Worm (Caenorhabditis elegans) whole organism, L1 larva: ENCODE data around the gene F16G10.11.
A peak's percentile ranks its signal among the peaks of the same experiment; 100 is the strongest.

Experiments
- C16A3.4 ChIP-seq: fragments of 150-350 bp; optimal IDR thresholded peaks from 2 replicates; lab custom pipeline; 2014; ENCODE audit warnings: missing biosample characterization, missing genetic modification characterization
- aly-2 ChIP-seq: fragments of 150-350 bp; optimal IDR thresholded peaks from 2 replicates; lab custom pipeline; 2014; ENCODE audit warnings: missing biosample characterization, missing genetic modification characterization
- ama-1 ChIP-seq: fragments of 150-350 bp; optimal IDR thresholded peaks from 2 replicates; lab custom pipeline; 2014
- ceh-88 ChIP-seq: fragments of 200-800 bp; sonication (Bioruptor generic); IDR thresholded peaks from 2 replicates; pipeline ENCODE4 v1.3.6; 2022; ENCODE audit warnings: missing genetic modification characterization, missing compliant biosample characterization
- dsc-1 ChIP-seq: sonication (generic microtip); optimal IDR thresholded peaks from 2 replicates; lab custom pipeline; 2016; ENCODE audit warnings: mild to moderate bottlenecking, missing genetic modification characterization, missing compliant biosample characterization
- efl-1 ChIP-seq, 4 experiments: fragments of 150-350 bp; optimal IDR thresholded peaks in 3 of 4; peaks in 1 of 4; 1 replicate in 1 of 4; 2 replicates in 3 of 4; lab custom pipeline; 2014; ENCODE audit warnings: missing biosample characterization in 2 of 4, missing genetic modification characterization in 2 of 4, missing genetic modification reagents in 2 of 4
- egl-13 ChIP-seq: sonication (generic microtip); optimal IDR thresholded peaks from 2 replicates; lab custom pipeline; 2016; ENCODE audit warnings: missing genotype, missing genetic modification reagents, missing genetic modification characterization, missing compliant biosample characterization
- elt-3 ChIP-seq, 6 experiments: fragments of 150-350 bp in 1 of 6; sonication (generic microtip); optimal IDR thresholded peaks; 2 replicates each; lab custom pipeline; 2017 to 2018; ENCODE audit warnings: missing biosample characterization in 6 of 6, missing genetic modification characterization in 6 of 6, inconsistent platforms in 1 of 6
- fkh-4 ChIP-seq: sonication (generic microtip); optimal IDR thresholded peaks from 2 replicates; lab custom pipeline; 2016; ENCODE audit warnings: missing compliant biosample characterization, missing genetic modification characterization, borderline replicate concordance
- fos-1 ChIP-seq: fragments of 150-350 bp; optimal IDR thresholded peaks from 2 replicates; lab custom pipeline; 2014; ENCODE audit warnings: missing biosample characterization, missing genetic modification characterization
- grh-1 ChIP-seq: fragments of 200-800 bp; sonication (Bioruptor generic); IDR thresholded peaks from 2 replicates; pipeline ENCODE4 v1.3.6; 2022; ENCODE audit warnings: missing genetic modification reagents, missing genetic modification characterization, missing compliant biosample characterization
- jun-1 ChIP-seq: fragments of 150-350 bp; optimal IDR thresholded peaks from 2 replicates; lab custom pipeline; 2014; ENCODE audit warnings: missing biosample characterization, missing genetic modification reagents, missing genetic modification characterization
- lin-13 ChIP-seq: fragments of 150-350 bp; optimal IDR thresholded peaks from 2 replicates; lab custom pipeline; 2014; ENCODE audit warnings: missing biosample characterization, missing genetic modification reagents, missing genetic modification characterization
- lin-14 ChIP-seq: fragments of 200-800 bp; sonication (Bioruptor generic); optimal IDR thresholded peaks from 2 replicates; lab custom pipeline; 2018; ENCODE audit warnings: mild to moderate bottlenecking, missing genetic modification characterization, moderate library complexity, missing compliant biosample characterization
- lir-3 ChIP-seq: sonication (generic microtip); optimal IDR thresholded peaks from 2 replicates; lab custom pipeline; 2016; ENCODE audit warnings: mild to moderate bottlenecking, missing genetic modification characterization, moderate library complexity, missing compliant biosample characterization; ENCODE audit not compliant: poor library complexity
- mdl-1 ChIP-seq, 2 experiments: fragments of 150-350 bp; optimal IDR thresholded peaks; 2 replicates each; lab custom pipeline; 2014 to 2017; ENCODE audit warnings: missing biosample characterization in 2 of 2, missing genetic modification characterization in 2 of 2, inconsistent platforms in 1 of 2
- mep-1 ChIP-seq: fragments of 150-350 bp; optimal IDR thresholded peaks from 2 replicates; lab custom pipeline; 2014; ENCODE audit warnings: missing biosample characterization, missing genetic modification characterization
- nhr-11 ChIP-seq: fragments of 150-350 bp; optimal IDR thresholded peaks from 2 replicates; lab custom pipeline; 2014; ENCODE audit warnings: missing biosample characterization, missing genetic modification characterization
- nhr-12 ChIP-seq: sonication (generic microtip); optimal IDR thresholded peaks from 2 replicates; lab custom pipeline; 2017; ENCODE audit warnings: missing biosample characterization, missing genetic modification characterization
- nhr-19 ChIP-seq: fragments of 200-800 bp; sonication (Bioruptor generic); conservative IDR thresholded peaks from 2 replicates; pipeline ENCODE4 v1.3.6; 2022; ENCODE audit warnings: missing genetic modification characterization, missing compliant biosample characterization
- nhr-28 ChIP-seq: fragments of 150-350 bp; optimal IDR thresholded peaks from 2 replicates; lab custom pipeline; 2014; ENCODE audit warnings: missing biosample characterization, missing genetic modification characterization
- nhr-47 ChIP-seq: sonication (generic microtip); optimal IDR thresholded peaks from 2 replicates; lab custom pipeline; 2016; ENCODE audit warnings: mild to moderate bottlenecking, missing genetic modification characterization, moderate library complexity, missing compliant biosample characterization
- nhr-71 ChIP-seq: sonication (generic microtip); optimal IDR thresholded peaks from 2 replicates; lab custom pipeline; 2016; ENCODE audit warnings: mild to moderate bottlenecking, missing genetic modification characterization, moderate library complexity, missing compliant biosample characterization
- pax-3 ChIP-seq: fragments of 200-800 bp; sonication (Bioruptor generic); optimal IDR thresholded peaks from 2 replicates; lab custom pipeline; 2018; ENCODE audit warnings: mild to moderate bottlenecking, missing genetic modification characterization, moderate library complexity, missing compliant biosample characterization
- pqm-1 ChIP-seq: sonication (generic microtip); optimal IDR thresholded peaks from 3 replicates; lab custom pipeline; 2017; ENCODE audit warnings: missing biosample characterization, missing genetic modification characterization
- rnt-1 ChIP-seq: sonication (generic microtip); optimal IDR thresholded peaks from 2 replicates; lab custom pipeline; 2016; ENCODE audit warnings: mild to moderate bottlenecking, missing genetic modification characterization, moderate library complexity, missing compliant biosample characterization
- skn-1 ChIP-seq: fragments of 150-350 bp; optimal IDR thresholded peaks from 2 replicates; lab custom pipeline; 2014; ENCODE audit warnings: missing biosample characterization, missing genetic modification characterization
- snpc-4 ChIP-seq: fragments of 150-350 bp; optimal IDR thresholded peaks from 2 replicates; lab custom pipeline; 2014; ENCODE audit warnings: missing biosample characterization, missing genetic modification characterization
- sup-37 ChIP-seq: fragments of 200-800 bp; sonication (Bioruptor generic); optimal IDR thresholded peaks from 2 replicates; lab custom pipeline; 2018; ENCODE audit warnings: mild to moderate bottlenecking, missing genetic modification characterization, missing compliant biosample characterization
- tlp-1 ChIP-seq: fragments of 150-350 bp; optimal IDR thresholded peaks from 2 replicates; lab custom pipeline; 2014; ENCODE audit warnings: missing biosample characterization, missing genetic modification characterization
- unc-30 ChIP-seq: sonication (generic microtip); optimal IDR thresholded peaks from 2 replicates; lab custom pipeline; 2017; ENCODE audit warnings: missing biosample characterization, missing genetic modification characterization
- unc-62 ChIP-seq: fragments of 150-350 bp; optimal IDR thresholded peaks from 2 replicates; lab custom pipeline; 2014; ENCODE audit warnings: missing biosample characterization, missing genetic modification reagents, missing genetic modification characterization
- unc-86 ChIP-seq: sonication (generic microtip); optimal IDR thresholded peaks from 2 replicates; lab custom pipeline; 2016; ENCODE audit warnings: missing genetic modification characterization, missing compliant biosample characterization
- xbp-1 ChIP-seq: sonication (generic microtip); optimal IDR thresholded peaks from 2 replicates; lab custom pipeline; 2016; ENCODE audit warnings: missing genetic modification characterization, missing compliant biosample characterization
- zag-1 ChIP-seq: fragments of 150-350 bp; optimal IDR thresholded peaks from 2 replicates; lab custom pipeline; 2014; ENCODE audit warnings: missing biosample characterization, missing genetic modification characterization
- zip-4 ChIP-seq: fragments of 200-800 bp; sonication (Bioruptor generic); optimal IDR thresholded peaks from 2 replicates; lab custom pipeline; 2018; ENCODE audit warnings: mild to moderate bottlenecking, missing genetic modification characterization, moderate library complexity, missing compliant biosample characterization
- ztf-11 ChIP-seq, 2 experiments: sonication (generic microtip); optimal IDR thresholded peaks; 2 replicates each; lab custom pipeline; 2016 to 2017; ENCODE audit warnings: missing genetic modification characterization in 2 of 2, missing biosample characterization in 1 of 2, missing compliant biosample characterization in 1 of 2

F16G10.11 gene

ce11 chrII:2442243-2442642 lies 48.5 kb upstream of the F16G10.11 start (continued):
- TF ChIP-seq efl-1 (optimal IDR thresholded peaks at IDR 0.05; lab: Kevin White, UChicago) (peak in 1 of 2 experiments; percentile 20), efl-1 (GFP tag; optimal IDR thresholded peaks at IDR 0.05 in 1 of 2; lab: Kevin White, UChicago) (peak in 1 of 2 experiments; percentile 92), mep-1 (tag; lab: Kevin White, UChicago) (peak; percentile 47), zip-4 (GFP tag; lab: Kevin White, UChicago) (no peak), C16A3.4 (no peak), unc-62 (GFP tag; lab: Kevin White, UChicago) (no peak), pqm-1 (tag; lab: Kevin White, UChicago) (no peak), unc-86 (tag; lab: Kevin White, UChicago) (no peak), snpc-4 (no peak), nhr-11 (tag; lab: Kevin White, UChicago) (no peak), ceh-88 (no peak), skn-1 (tag; lab: Kevin White, UChicago) (no peak), zag-1 (no peak), lin-13 (GFP tag; lab: Kevin White, UChicago) (no peak), nhr-19 (GFP tag; lab: Robert Waterston, UW) (0 out of 2 replicates have a peak, but pooled peaks have one; percentile 3), pax-3 (no peak), lin-14 (GFP tag; lab: Kevin White, UChicago) (peak; percentile 70), fkh-4 (tag; lab: Kevin White, UChicago) (no peak), fos-1 (tag; lab: Kevin White, UChicago) (peak; percentile 20), aly-2 (tag; lab: Kevin White, UChicago) (no peak), nhr-28 (tag; lab: Kevin White, UChicago) (no peak), nhr-47 (tag; lab: Kevin White, UChicago) (no peak), nhr-12 (tag; lab: Kevin White, UChicago) (no peak), jun-1 (no peak)

- no peak for TF ChIP-seq nhr-19 (GFP tag; lab: Robert Waterston, UW)
- TF ChIP-seq lir-3 (tag; lab: Kevin White, UChicago): no peak
- no peak for TF ChIP-seq fos-1 (tag; lab: Kevin White, UChicago)
- TF ChIP-seq ztf-11 (tag; optimal IDR thresholded peaks at IDR 0.05; lab: Kevin White, UChicago): no peak
- TF ChIP-seq xbp-1: no peak
- no peak for TF ChIP-seq jun-1
- TF ChIP-seq nhr-47 (tag; lab: Kevin White, UChicago): no peak
- TF ChIP-seq rnt-1 (tag; lab: Kevin White, UChicago): no peak
- TF ChIP-seq egl-13: no peak
- no peak for TF ChIP-seq unc-30 (tag; lab: Kevin White, UChicago)
- no peak for TF ChIP-seq nhr-11 (tag; lab: Kevin White, UChicago)
- no peak for TF ChIP-seq dsc-1 (tag; lab: Kevin White, UChicago)
- no peak for TF ChIP-seq sup-37 (GFP tag; lab: Kevin White, UChicago)
- no peak for TF ChIP-seq elt-3 (tag; optimal IDR thresholded peaks at IDR 0.05; lab: Kevin White, UChicago)
- TF ChIP-seq grh-1 (GFP tag; lab: Robert Waterston, UW): no peak
- no peak for TF ChIP-seq mdl-1 (tag; optimal IDR thresholded peaks at IDR 0.05; lab: Kevin White, UChicago)
- no peak for TF ChIP-seq nhr-71 (tag; lab: Kevin White, UChicago)
- no peak for TF ChIP-seq tlp-1 (tag; lab: Kevin White, UChicago)
These were observed 46.6 kb upstream of the F16G10.11 start for ce11 chrII:2440312-2440711.

DNA sequence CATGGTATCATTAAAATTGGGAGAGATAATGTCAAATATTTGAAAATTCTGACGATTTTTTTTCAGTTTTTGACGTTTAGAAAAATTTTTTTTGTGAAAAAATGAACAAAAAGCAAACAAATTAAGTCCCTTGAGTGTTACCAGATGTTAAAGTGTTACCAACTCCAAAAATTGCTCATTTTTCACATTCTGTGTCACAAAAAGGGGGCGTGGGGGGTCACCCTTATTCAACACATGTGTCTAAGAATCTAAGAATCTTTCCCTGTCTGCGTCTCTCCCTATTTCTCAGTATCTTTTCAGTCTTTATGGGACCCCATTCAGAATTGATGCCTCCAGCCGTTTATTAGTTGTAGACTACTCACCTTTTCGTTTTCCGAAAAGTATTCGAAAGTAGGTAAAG lies 45.2 kb upstream of the F16G10.11 start:
- peak; percentile 91 for TF ChIP-seq dsc-1 (tag; lab: Kevin White, UChicago)
- TF ChIP-seq efl-1 (optimal IDR thresholded peaks at IDR 0.05; lab: Kevin White, UChicago): no peak
- TF ChIP-seq efl-1 (GFP tag; optimal IDR thresholded peaks at IDR 0.05 in 1 of 2; lab: Kevin White, UChicago): peak in 1 of 2 experiments; percentile 9
- TF ChIP-seq ama-1 (lab: Kevin White, UChicago): no peak
- TF ChIP-seq fkh-4 (tag; lab: Kevin White, UChicago): peak; percentile 74
